Fruit fly (Drosophila melanogaster): ENCODE data around the gene CG43083.

DNA sequence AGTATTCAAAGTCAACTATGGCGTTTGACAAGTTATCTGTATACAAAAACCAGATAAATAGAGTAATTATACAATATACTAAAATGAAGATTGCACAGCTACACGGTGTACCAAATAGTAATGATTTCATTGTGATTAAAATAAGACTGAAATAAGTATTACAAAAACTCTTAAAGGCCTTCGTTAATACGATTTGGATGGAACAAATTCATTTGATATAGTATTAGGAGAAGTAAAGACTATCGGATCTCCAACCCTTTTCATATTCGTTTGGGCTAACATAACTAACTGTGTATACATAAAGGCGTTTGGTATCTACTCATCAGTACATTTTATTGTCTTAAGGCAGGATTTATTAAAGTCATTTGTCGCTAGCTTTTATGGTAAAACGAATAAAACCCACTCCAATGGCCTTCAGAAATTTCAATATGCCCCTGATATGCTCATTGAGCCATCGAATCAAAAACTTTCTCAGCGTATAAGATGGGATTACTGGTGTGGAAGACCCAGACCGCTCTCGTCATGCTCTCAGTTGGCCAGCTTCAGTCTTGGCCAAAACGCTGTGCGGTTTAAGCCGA is 35.1 kb downstream of the CG43083 start, which contains the start of the genes CG7579 and Pgant8:
- TF ChIP-seq tj (GFP tag; optimal IDR thresholded peaks at IDR 0.05) (no peak), CG5204 (GFP tag; optimal IDR thresholded peaks at IDR 0.05) (no peak), pad (GFP tag; optimal IDR thresholded peaks at IDR 0.05) (no peak), CG33017 (tag; optimal IDR thresholded peaks at IDR 0.05) (no peak), Crg-1 (GFP tag; optimal IDR thresholded peaks at IDR 0.05) (no peak), toe (GFP tag; optimal IDR thresholded peaks at IDR 0.05) (no peak), kay (GFP tag; ENCODE audit: borderline replicate concordance) (no peak), ovo (GFP tag; optimal IDR thresholded peaks at IDR 0.05) (no peak), CG11617 (GFP tag; optimal IDR thresholded peaks at IDR 0.05) (no peak)

Measured in whole organism, adult.